Fruit fly (Drosophila melanogaster): ENCODE measurements around the gene Or10a.
A peak's percentile ranks its signal among the peaks of the same experiment; 100 is the strongest.

The Or10a gene

dm6 chrX:11452846-11453391 is 35.7 kb upstream of the Or10a start (continued):
- peak; percentile 18 for TF ChIP-seq ac (GFP tag; optimal IDR thresholded peaks at IDR 0.05)
- peak; percentile 30 for TF ChIP-seq Nf-YB (GFP tag; optimal IDR thresholded peaks at IDR 0.05)
- TF ChIP-seq wdn (GFP tag; IDR thresholded peaks at IDR 0.05), result peak; percentile 81
- peak; percentile 56 for TF ChIP-seq Hand (GFP tag; optimal IDR thresholded peaks at IDR 0.05)
- TF ChIP-seq CG11247 (GFP tag; IDR thresholded peaks at IDR 0.05), result peak; percentile 70
- peak in 1 of 2 experiments; percentile 46 for TF ChIP-seq crp (GFP tag; optimal IDR thresholded peaks at IDR 0.05)
- TF ChIP-seq dmrt99B (tag; optimal IDR thresholded peaks at IDR 0.05), result peak; percentile 89
- peak; percentile 78 for TF ChIP-seq org-1 (GFP tag; optimal IDR thresholded peaks at IDR 0.05)
- TF ChIP-seq Ets65A (GFP tag), result peak; percentile 95
- TF ChIP-seq yki (optimal IDR thresholded peaks at IDR 0.05), result no peak
- peak; percentile 88 for TF ChIP-seq Dbx (GFP tag; IDR thresholded peaks at IDR 0.05)
- TF ChIP-seq unc-4 (GFP tag; IDR thresholded peaks at IDR 0.05; ENCODE audit: partially characterized antibody), result no peak
- no peak for TF ChIP-seq amos (GFP tag; IDR thresholded peaks at IDR 0.05; ENCODE audit: partially characterized antibody)
- TF ChIP-seq CG6254 (GFP tag; optimal IDR thresholded peaks at IDR 0.05), result peak; percentile 55
- TF ChIP-seq HLH54F (GFP tag; optimal IDR thresholded peaks at IDR 0.05), result peak; percentile 59
- peak; percentile 31 for TF ChIP-seq maf-S (GFP tag; optimal IDR thresholded peaks at IDR 0.05)
- TF ChIP-seq Optix (GFP tag; IDR thresholded peaks at IDR 0.05), result peak; percentile 79
- TF ChIP-seq Sox102F (GFP tag; optimal IDR thresholded peaks at IDR 0.05), result peak; percentile 82
- peak; percentile 50; the same call in 1 of the 2 replicates for TF ChIP-seq ro (GFP tag; IDR thresholded peaks at IDR 0.05)
- TF ChIP-seq CG9876 (GFP tag; optimal IDR thresholded peaks at IDR 0.05), result no peak
- TF ChIP-seq CG11560 (tag; IDR thresholded peaks at IDR 0.05), result peak; percentile 57; the same call in 1 of the 3 replicates
- peak; percentile 61; the same call in 1 of the 2 replicates for TF ChIP-seq cas (GFP tag; IDR thresholded peaks at IDR 0.05)
- no peak for TF ChIP-seq CG34224 (GFP tag; IDR thresholded peaks at IDR 0.05; ENCODE audit: partially characterized antibody)
- peak; percentile 53 for TF ChIP-seq Bdp1 (GFP tag; optimal IDR thresholded peaks at IDR 0.05)
- TF ChIP-seq CG4854 (GFP tag; optimal IDR thresholded peaks at IDR 0.05), result peak; percentile 56
- no peak for TF ChIP-seq HmgD (GFP tag; optimal IDR thresholded peaks at IDR 0.05)
- peak; percentile 45 for TF ChIP-seq CG1792 (GFP tag; optimal IDR thresholded peaks at IDR 0.05)
- peak; percentile 36 for TF ChIP-seq Ssrp (tag; optimal IDR thresholded peaks at IDR 0.05)
- TF ChIP-seq CG11085 (GFP tag; IDR thresholded peaks at IDR 0.05), result peak; percentile 63
- TF ChIP-seq Mrtf (GFP tag; IDR thresholded peaks at IDR 0.05), result peak; percentile 66; the same call in 1 of the 3 replicates
- peak; percentile 52; the same call in 1 of the 3 replicates for TF ChIP-seq CG7357 (GFP tag; IDR thresholded peaks at IDR 0.05)
- peak; percentile 72 for TF ChIP-seq CG15269 (tag; optimal IDR thresholded peaks at IDR 0.05)
- TF ChIP-seq crol (GFP tag; IDR thresholded peaks at IDR 0.05), result no peak
- peak; percentile 70 for TF ChIP-seq croc (GFP tag; conservative IDR thresholded peaks at IDR 0.05)
- peak; percentile 55 for TF ChIP-seq ERR (GFP tag; optimal IDR thresholded peaks at IDR 0.05)
- no peak for TF ChIP-seq CG3995 (GFP tag; optimal IDR thresholded peaks at IDR 0.05)
- peak; percentile 92 for TF ChIP-seq otp (GFP tag; IDR thresholded peaks at IDR 0.05)
- peak; percentile 18 for TF ChIP-seq CG6765 (GFP tag; optimal IDR thresholded peaks at IDR 0.05)
- peak; percentile 63 for TF ChIP-seq CG3281 (GFP tag; optimal IDR thresholded peaks at IDR 0.05)
- peak; percentile 30 for TF ChIP-seq CG3065 (GFP tag; optimal IDR thresholded peaks at IDR 0.05)
- peak; percentile 75 for TF ChIP-seq sr (GFP tag; IDR thresholded peaks at IDR 0.05)
- TF ChIP-seq Dp (GFP tag; optimal IDR thresholded peaks at IDR 0.05), result no peak
- no peak for TF ChIP-seq bigmax (GFP tag; optimal IDR thresholded peaks at IDR 0.05)
- TF ChIP-seq ems (GFP tag; optimal IDR thresholded peaks at IDR 0.05), result peak; percentile 63
- no peak for TF ChIP-seq CG8478 (optimal IDR thresholded peaks at IDR 0.05)
- peak; percentile 71 for TF ChIP-seq unpg (GFP tag; optimal IDR thresholded peaks at IDR 0.05)
- TF ChIP-seq D (optimal IDR thresholded peaks at IDR 0.05), result no peak
- peak; percentile 61 for TF ChIP-seq D (GFP tag; optimal IDR thresholded peaks at IDR 0.05)
- no peak for TF ChIP-seq tup (GFP tag; optimal IDR thresholded peaks at IDR 0.05)
- peak; percentile 83 for TF ChIP-seq CG11456 (GFP tag; IDR thresholded peaks at IDR 0.05)
- peak; percentile 10 for TF ChIP-seq nom (GFP tag; optimal IDR thresholded peaks at IDR 0.05)
